Worm (Caenorhabditis elegans) whole organism, young adult: ENCODE results near the gene Y20C6A.1.

Experiments
- C06A6.2 ChIP-seq: fragments of 200-800 bp; sonication (Bioruptor generic); conservative IDR thresholded peaks from 2 replicates; pipeline ENCODE4 v1.3.6; 2022; ENCODE audit warnings: missing genetic modification characterization, missing compliant biosample characterization
- ama-1 ChIP-seq, 3 experiments: fragments of 150-350 bp in 1 of 3; sonication (generic microtip) in 2 of 3; optimal IDR thresholded peaks; 2 replicates each; lab custom pipeline; 2014 to 2018; ENCODE audit warnings: missing biosample characterization in 2 of 3, missing genetic modification characterization in 2 of 3, missing genetic modification reagents in 2 of 3
- lir-1 ChIP-seq: fragments of 200-800 bp; sonication (Bioruptor generic); conservative IDR thresholded peaks from 2 replicates; pipeline ENCODE4 v1.3.6; 2022; ENCODE audit warnings: missing genetic modification reagents, missing genetic modification characterization, missing compliant biosample characterization
- snpc-4 ChIP-seq, 5 experiments: fragments of 150-350 bp in 1 of 5; sonication (generic microtip) in 4 of 5; optimal IDR thresholded peaks; 2 replicates each; lab custom pipeline; 2014 to 2018; ENCODE audit warnings: missing genetic modification characterization in 5 of 5, missing biosample characterization in 3 of 5, antibody characterized with exemption in 2 of 5, mild to moderate bottlenecking in 2 of 5, missing compliant biosample characterization in 2 of 5, missing genotype in 2 of 5, moderate library complexity in 2 of 5, missing genetic modification reagents in 1 of 5
- unc-62 ChIP-seq: fragments of 150-350 bp; optimal IDR thresholded peaks from 2 replicates; lab custom pipeline; 2014; ENCODE audit warnings: missing biosample characterization, missing genetic modification reagents, missing genetic modification characterization

DNA sequence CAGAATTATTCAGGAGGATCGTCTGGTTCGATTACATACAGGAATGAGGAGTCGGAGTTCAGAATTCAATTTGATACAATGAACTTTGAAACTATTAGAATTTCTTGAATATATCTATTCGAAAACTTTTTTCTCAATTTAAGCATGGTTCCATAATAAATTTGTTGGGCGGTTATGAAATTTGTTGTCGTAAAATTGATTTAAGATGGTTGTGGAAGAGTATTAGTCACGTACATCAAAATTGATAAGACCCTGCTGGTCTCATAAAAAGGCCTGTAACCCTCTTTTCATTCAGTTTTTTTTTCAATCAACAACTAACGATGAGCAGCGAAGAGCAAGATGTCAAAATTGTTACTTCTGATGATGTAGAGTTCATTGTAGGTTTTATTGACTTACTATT is 28.9 kb downstream of the Y20C6A.1 start, which contains the start of gene skr-5:
- TF ChIP-seq lir-1 (GFP tag; lab: Robert Waterston, UW) (no peak), unc-62 (GFP tag; lab: Kevin White, UChicago) (no peak), ama-1 (optimal IDR thresholded peaks at IDR 0.05; lab: Kevin White, UChicago) (no peak), ama-1 (GFP tag; optimal IDR thresholded peaks at IDR 0.05; lab: Kevin White, UChicago) (no peak), C06A6.2 (GFP tag; lab: Robert Waterston, UW) (no peak), snpc-4 (GFP tag; optimal IDR thresholded peaks at IDR 0.05; lab: Kevin White, UChicago) (no peak), snpc-4 (tag; optimal IDR thresholded peaks at IDR 0.05; lab: Kevin White, UChicago) (no peak)
